Fruit fly (Drosophila melanogaster) whole organism, wandering third instar larva: ENCODE results near the gene CG42340.
"Not testable (repeated sequence)": the region's sequence is repeated elsewhere in the genome, so short reads cannot be mapped to it uniquely, and the experiment has no call there.

Experiments used
- CG32264 ChIP-seq: fragments of 200-800 bp; sonication (Bioruptor generic); optimal IDR thresholded peaks from 2 replicates; lab custom pipeline; 2016; ENCODE audit warnings: missing biosample characterization, missing genetic modification characterization
- Dfd ChIP-seq: fragments of >200 bp; optimal IDR thresholded peaks from 2 replicates; lab custom pipeline; 2017; ENCODE audit warnings: missing biosample characterization, missing genetic modification characterization
- OdsH ChIP-seq: fragments of 200-800 bp; sonication (Bioruptor generic); optimal IDR thresholded peaks from 2 replicates; lab custom pipeline; 2016; ENCODE audit warnings: missing biosample characterization, mild to moderate bottlenecking, missing genetic modification characterization
- br ChIP-seq: fragments of 200-800 bp; sonication (Bioruptor generic); optimal IDR thresholded peaks from 2 replicates; lab custom pipeline; 2016; ENCODE audit warnings: missing biosample characterization, missing genetic modification characterization
- brk ChIP-seq: fragments of 200-800 bp; sonication (Bioruptor generic); optimal IDR thresholded peaks from 2 replicates; lab custom pipeline; 2016; ENCODE audit warnings: missing biosample characterization, mild to moderate bottlenecking, missing genetic modification characterization
- psq ChIP-seq: fragments of 200-800 bp; sonication (Bioruptor generic); optimal IDR thresholded peaks from 3 replicates; lab custom pipeline; 2017; ENCODE audit warnings: missing biosample characterization, mild to moderate bottlenecking, missing genetic modification characterization, moderate library complexity
- sv ChIP-seq: fragments of 200-800 bp; sonication (Bioruptor generic); optimal IDR thresholded peaks from 3 replicates; lab custom pipeline; 2016; ENCODE audit warnings: missing biosample characterization, missing genetic modification characterization
- tai ChIP-seq: sonication (Bioruptor generic); optimal IDR thresholded peaks from 2 replicates; lab custom pipeline; 2016; ENCODE audit warnings: missing biosample characterization, missing genetic modification characterization
- usp ChIP-seq: fragments of >200 bp; optimal IDR thresholded peaks from 2 replicates; lab custom pipeline; 2017; ENCODE audit warnings: missing biosample characterization, missing genetic modification characterization

- not testable (repeated sequence) for TF ChIP-seq OdsH (GFP tag; lab: Kevin White, UChicago); sv (GFP tag; lab: Kevin White, UChicago); psq (GFP tag; lab: Kevin White, UChicago); br; Dfd (GFP tag; lab: Kevin White, UChicago); brk; tai (GFP tag; lab: Kevin White, UChicago); CG32264 (GFP tag; lab: Kevin White, UChicago); usp
Measured at dm6 chrX:6472278-6472677, 51.8 kb downstream of the CG42340 start, which contains the start of gene CG33667.
